Worm (Caenorhabditis elegans) whole organism, late embryonic: ENCODE data around the gene hrpa-2.

ENCODE experiments used
- K02D7.2 ChIP-seq: sonication (generic microtip); optimal IDR thresholded peaks from 2 replicates; lab custom pipeline; 2017; ENCODE audit warnings: mild to moderate bottlenecking, missing genetic modification characterization, missing compliant biosample characterization
- T23F11.4 ChIP-seq: fragments of 200-800 bp; sonication (Bioruptor generic); optimal IDR thresholded peaks from 2 replicates; lab custom pipeline; 2018; ENCODE audit warnings: mild to moderate bottlenecking, missing genetic modification characterization, missing compliant biosample characterization
- ahr-1 ChIP-seq: sonication (generic microtip); optimal IDR thresholded peaks from 2 replicates; lab custom pipeline; 2016; ENCODE audit warnings: missing genetic modification characterization, missing compliant biosample characterization
- ama-1 ChIP-seq: fragments of 150-350 bp; optimal IDR thresholded peaks from 2 replicates; lab custom pipeline; 2014
- ceh-14 ChIP-seq: sonication (generic microtip); optimal IDR thresholded peaks from 2 replicates; lab custom pipeline; 2016; ENCODE audit warnings: missing genotype, missing genetic modification characterization, missing compliant biosample characterization
- ceh-18 ChIP-seq: sonication (generic microtip); optimal IDR thresholded peaks from 2 replicates; lab custom pipeline; 2016; ENCODE audit warnings: missing genetic modification characterization, missing compliant biosample characterization
- ceh-19 ChIP-seq: fragments of 200-800 bp; sonication (Bioruptor generic); optimal IDR thresholded peaks from 2 replicates; lab custom pipeline; 2018; ENCODE audit warnings: mild to moderate bottlenecking, missing genetic modification characterization, missing compliant biosample characterization
- ceh-24 ChIP-seq: sonication (generic microtip); optimal IDR thresholded peaks from 2 replicates; lab custom pipeline; 2016; ENCODE audit warnings: mild to moderate bottlenecking, missing genetic modification characterization, missing compliant biosample characterization
- ceh-31 ChIP-seq: sonication (generic microtip); optimal IDR thresholded peaks from 2 replicates; lab custom pipeline; 2016; ENCODE audit warnings: missing genetic modification characterization, missing compliant biosample characterization
- ceh-45 ChIP-seq: fragments of 200-800 bp; sonication (Bioruptor generic); IDR thresholded peaks from 2 replicates; pipeline ENCODE4 v1.3.6; 2022; ENCODE audit warnings: missing genetic modification reagents, missing genetic modification characterization, missing compliant biosample characterization
- ceh-48 ChIP-seq: sonication (generic microtip); optimal IDR thresholded peaks from 2 replicates; lab custom pipeline; 2016; ENCODE audit warnings: missing genetic modification characterization, inconsistent platforms, missing compliant biosample characterization
- ceh-9 ChIP-seq: sonication (generic microtip); optimal IDR thresholded peaks from 2 replicates; lab custom pipeline; 2016; ENCODE audit warnings: mild to moderate bottlenecking, missing genetic modification characterization, inconsistent platforms, missing compliant biosample characterization
- dve-1 ChIP-seq: sonication (generic microtip); optimal IDR thresholded peaks from 2 replicates; lab custom pipeline; 2017; ENCODE audit warnings: antibody characterized with exemption, mild to moderate bottlenecking, missing genetic modification characterization, missing compliant biosample characterization
- elt-2 ChIP-seq: sonication (generic microtip); optimal IDR thresholded peaks from 2 replicates; lab custom pipeline; 2016; ENCODE audit warnings: missing genetic modification reagents, missing genetic modification characterization, missing compliant biosample characterization
- elt-4 ChIP-seq: sonication (generic microtip); optimal IDR thresholded peaks from 2 replicates; lab custom pipeline; 2016; ENCODE audit warnings: missing genetic modification characterization, missing compliant biosample characterization
- fkh-10 ChIP-seq: fragments of 150-350 bp; optimal IDR thresholded peaks from 2 replicates; lab custom pipeline; 2014; ENCODE audit warnings: missing biosample characterization, missing genetic modification reagents, missing genetic modification characterization
- fkh-6 ChIP-seq: sonication (generic microtip); optimal IDR thresholded peaks from 2 replicates; lab custom pipeline; 2016; ENCODE audit warnings: missing genetic modification characterization, missing compliant biosample characterization
- hlh-13 ChIP-seq: fragments of 200-800 bp; sonication (Bioruptor generic); optimal IDR thresholded peaks from 2 replicates; lab custom pipeline; 2018; ENCODE audit warnings: mild to moderate bottlenecking, missing genetic modification characterization, missing compliant biosample characterization
- hlh-15 ChIP-seq: sonication (generic microtip); optimal IDR thresholded peaks from 2 replicates; lab custom pipeline; 2016; ENCODE audit warnings: missing genetic modification characterization, missing compliant biosample characterization
- hlh-8 ChIP-seq: sonication (generic microtip); optimal IDR thresholded peaks from 2 replicates; lab custom pipeline; 2016; ENCODE audit warnings: missing genotype, missing genetic modification characterization, missing compliant biosample characterization
- lin-11 ChIP-seq: fragments of 200-800 bp; sonication (Bioruptor generic); optimal IDR thresholded peaks from 2 replicates; lab custom pipeline; 2018; ENCODE audit warnings: mild to moderate bottlenecking, missing genetic modification characterization, missing compliant biosample characterization
- nfya-1 ChIP-seq: sonication (generic microtip); optimal IDR thresholded peaks from 2 replicates; lab custom pipeline; 2017; ENCODE audit warnings: missing genetic modification characterization, mild to moderate bottlenecking, missing compliant biosample characterization, antibody characterized with exemption, moderate library complexity
- nhr-232 ChIP-seq: sonication (generic microtip); optimal IDR thresholded peaks from 2 replicates; lab custom pipeline; 2016; ENCODE audit warnings: missing genetic modification characterization, missing compliant biosample characterization
- npax-4 ChIP-seq: sonication (generic microtip); optimal IDR thresholded peaks from 2 replicates; lab custom pipeline; 2016; ENCODE audit warnings: missing genetic modification characterization, missing compliant biosample characterization
- odd-2 ChIP-seq: sonication (generic microtip); optimal IDR thresholded peaks from 2 replicates; lab custom pipeline; 2017; ENCODE audit warnings: antibody characterized with exemption, mild to moderate bottlenecking, missing genetic modification characterization, missing compliant biosample characterization
- pat-9 ChIP-seq: fragments of 200-800 bp; sonication (Bioruptor generic); optimal IDR thresholded peaks from 2 replicates; lab custom pipeline; 2018; ENCODE audit warnings: mild to moderate bottlenecking, missing genetic modification characterization, moderate library complexity, missing compliant biosample characterization
- pha-2 ChIP-seq: sonication (generic microtip); optimal IDR thresholded peaks from 2 replicates; lab custom pipeline; 2017; ENCODE audit warnings: mild to moderate bottlenecking, missing genetic modification characterization, missing compliant biosample characterization
- pqm-1 ChIP-seq: sonication (generic microtip); optimal IDR thresholded peaks from 2 replicates; lab custom pipeline; 2016; ENCODE audit warnings: missing genetic modification characterization, missing compliant biosample characterization
- pros-1 ChIP-seq: fragments of 150-350 bp; optimal IDR thresholded peaks from 2 replicates; lab custom pipeline; 2014; ENCODE audit warnings: missing biosample characterization, missing genetic modification reagents, missing genetic modification characterization
- ref-2 ChIP-seq: sonication (generic microtip); optimal IDR thresholded peaks from 2 replicates; lab custom pipeline; 2016; ENCODE audit warnings: missing genetic modification characterization, missing compliant biosample characterization
- sdc-2 ChIP-seq: sonication (generic microtip); optimal IDR thresholded peaks from 2 replicates; lab custom pipeline; 2016; ENCODE audit warnings: missing genotype, missing genetic modification characterization, missing compliant biosample characterization
- sox-2 ChIP-seq: fragments of 200-800 bp; sonication (Bioruptor generic); IDR thresholded peaks from 2 replicates; pipeline ENCODE4 v1.3.6; 2022; ENCODE audit warnings: missing genetic modification reagents, missing genetic modification characterization, missing compliant biosample characterization
- tbx-2 ChIP-seq: sonication (generic microtip); optimal IDR thresholded peaks from 2 replicates; lab custom pipeline; 2016; ENCODE audit warnings: missing genetic modification characterization, missing compliant biosample characterization
- ttx-3 ChIP-seq: sonication (generic microtip); optimal IDR thresholded peaks from 2 replicates; lab custom pipeline; 2016; ENCODE audit warnings: missing genetic modification reagents, missing genetic modification characterization, missing compliant biosample characterization
- unc-55 ChIP-seq: sonication (generic microtip); optimal IDR thresholded peaks from 2 replicates; lab custom pipeline; 2017; ENCODE audit warnings: missing biosample characterization, missing genetic modification reagents, missing genetic modification characterization
- unc-86 ChIP-seq: sonication (generic microtip); optimal IDR thresholded peaks from 2 replicates; lab custom pipeline; 2016; ENCODE audit warnings: missing genetic modification characterization, missing compliant biosample characterization

hrpa-2 gene

DNA sequence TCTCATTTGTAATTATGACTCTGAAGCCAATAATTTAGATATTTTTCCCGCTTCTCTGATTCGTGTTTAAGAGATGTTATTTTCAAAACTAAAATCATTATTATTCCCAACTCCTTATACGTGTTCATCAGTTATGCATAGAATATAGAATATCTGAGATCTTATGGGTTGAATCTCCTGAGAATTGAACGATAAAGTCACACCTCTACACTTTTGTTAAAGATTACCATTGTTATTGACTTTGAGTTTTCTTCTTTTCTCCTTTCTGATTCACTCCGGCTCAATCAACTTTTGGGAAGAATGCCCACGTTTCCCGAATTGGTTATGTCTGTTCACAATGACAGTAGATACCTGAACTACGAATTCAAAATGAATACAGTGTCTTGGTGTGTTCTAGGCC is 36.3 kb upstream of the hrpa-2 start, which contains the start of gene sru-48:
Gene sru-48 (plus strand): TSS at position 301 of the 400 bp plus-strand sequence.
- TF ChIP-seq ref-2 (tag; lab: Kevin White, UChicago) (no peak), tbx-2 (tag; lab: Kevin White, UChicago) (no peak), nfya-1 (no peak), unc-55 (no peak), sox-2 (GFP tag; lab: Robert Waterston, UW) (no peak), ceh-48 (tag; lab: Kevin White, UChicago) (no peak), elt-2 (tag; lab: Kevin White, UChicago) (no peak), ttx-3 (no peak), fkh-10 (no peak), npax-4 (tag; lab: Kevin White, UChicago) (no peak), odd-2 (tag; lab: Kevin White, UChicago) (no peak), ceh-19 (GFP tag; lab: Kevin White, UChicago) (no peak), nhr-232 (tag; lab: Kevin White, UChicago) (no peak)

ce11 chrX:5183931-5184330 is 32.2 kb upstream of the hrpa-2 start, which contains the start of gene T03G11.9:
TSS of gene T03G11.9 (plus strand) at chrX:5184231.
- no peak for TF ChIP-seq K02D7.2 (tag; lab: Kevin White, UChicago)
- TF ChIP-seq fkh-6 (tag; lab: Kevin White, UChicago), result no peak
- no peak for TF ChIP-seq T23F11.4 (GFP tag; lab: Kevin White, UChicago)
- no peak for TF ChIP-seq nhr-232 (tag; lab: Kevin White, UChicago)
- no peak for TF ChIP-seq pat-9
- TF ChIP-seq ahr-1 (tag; lab: Kevin White, UChicago), result no peak
- no peak for TF ChIP-seq pros-1 (tag; lab: Kevin White, UChicago)
- no peak for TF ChIP-seq ceh-14 (tag; lab: Kevin White, UChicago)
- TF ChIP-seq elt-2 (tag; lab: Kevin White, UChicago), result no peak
- TF ChIP-seq lin-11, result no peak
- no peak for TF ChIP-seq unc-86 (tag; lab: Kevin White, UChicago)
- TF ChIP-seq hlh-13 (GFP tag; lab: Kevin White, UChicago), result no peak
- TF ChIP-seq ceh-45 (GFP tag; lab: Robert Waterston, UW), result no peak
- no peak for TF ChIP-seq hlh-15 (tag; lab: Kevin White, UChicago)
- TF ChIP-seq npax-4 (tag; lab: Kevin White, UChicago), result no peak
- no peak for TF ChIP-seq elt-4 (tag; lab: Kevin White, UChicago)
- no peak for TF ChIP-seq ceh-18 (tag; lab: Kevin White, UChicago)
- TF ChIP-seq hlh-8 (tag; lab: Kevin White, UChicago), result no peak
- no peak for TF ChIP-seq fkh-10

ce11 chrX:5188977-5189376 is 27.2 kb upstream of the hrpa-2 start, which contains the start of gene zig-6:
TSS of gene zig-6 (minus strand) at chrX:5189077.
- TF ChIP-seq hlh-15 (tag; lab: Kevin White, UChicago) (no peak), pqm-1 (no peak), unc-86 (tag; lab: Kevin White, UChicago) (no peak), ama-1 (lab: Kevin White, UChicago) (no peak), T23F11.4 (GFP tag; lab: Kevin White, UChicago) (no peak), ceh-14 (tag; lab: Kevin White, UChicago) (no peak), unc-55 (no peak), npax-4 (tag; lab: Kevin White, UChicago) (no peak), hlh-8 (tag; lab: Kevin White, UChicago) (no peak), ceh-9 (no peak), tbx-2 (tag; lab: Kevin White, UChicago) (no peak), sdc-2 (tag; lab: Kevin White, UChicago) (no peak), ceh-24 (tag; lab: Kevin White, UChicago) (no peak)

DNA sequence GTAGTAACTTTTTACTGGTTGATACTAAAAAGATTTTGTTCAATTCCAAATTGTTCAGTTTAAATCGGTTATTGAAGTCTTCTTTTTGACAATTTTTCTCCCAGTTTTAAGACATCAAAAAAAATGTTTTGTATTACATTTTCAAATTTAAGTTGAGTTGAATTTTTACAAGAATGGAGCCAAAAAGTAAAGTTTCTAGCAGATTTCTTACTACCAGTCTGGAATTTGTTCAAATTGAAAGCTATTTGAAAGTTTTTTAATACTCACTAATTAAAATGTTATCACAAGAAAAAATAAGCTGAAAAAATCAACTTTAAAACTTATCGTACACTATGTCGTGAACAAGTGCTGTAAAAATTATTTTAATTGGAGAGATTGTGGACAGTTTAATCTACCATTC is 26.1 kb upstream of the hrpa-2 start:
- TF ChIP-seq hlh-15 (tag; lab: Kevin White, UChicago) (no peak), hlh-13 (GFP tag; lab: Kevin White, UChicago) (no peak), ttx-3 (no peak), dve-1 (tag; lab: Kevin White, UChicago) (no peak), pha-2 (tag; lab: Kevin White, UChicago) (no peak), sdc-2 (tag; lab: Kevin White, UChicago) (no peak), ceh-9 (no peak), npax-4 (tag; lab: Kevin White, UChicago) (no peak), ceh-19 (GFP tag; lab: Kevin White, UChicago) (no peak), ceh-31 (tag; lab: Kevin White, UChicago) (no peak), ceh-48 (tag; lab: Kevin White, UChicago) (no peak)
